Worm (Caenorhabditis elegans): Measurements from ENCODE around the gene srh-70.

srh-70 gene

DNA sequence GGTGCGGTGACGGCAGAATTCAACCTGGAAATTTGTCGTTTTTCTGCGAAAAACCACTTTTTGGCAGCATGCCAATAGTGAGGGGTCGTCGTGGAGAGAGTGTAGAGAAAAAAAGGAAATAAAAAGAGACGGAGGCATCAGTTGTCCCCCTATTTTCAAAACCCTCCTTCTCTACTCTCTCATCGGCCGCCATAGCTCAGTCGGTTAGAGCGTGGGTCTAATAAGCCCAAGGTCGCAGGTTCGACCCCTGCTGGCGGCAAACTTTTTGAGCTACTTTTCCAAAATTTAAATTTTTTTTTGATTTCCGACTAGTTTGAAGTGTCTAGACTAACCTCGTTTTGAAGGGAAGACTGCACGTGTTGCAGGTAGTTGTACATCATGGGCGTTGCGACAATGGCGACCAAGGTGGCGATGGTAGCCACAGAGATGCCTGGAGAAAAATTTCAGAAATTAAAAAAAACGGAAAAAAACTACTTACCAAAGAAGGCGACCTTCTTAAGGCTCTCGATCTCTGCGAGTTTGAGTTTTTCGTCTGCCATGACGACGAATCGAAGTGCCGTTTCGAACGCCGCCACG lies 24.0 kb downstream of the srh-70 start, which contains the start of gene col-85 (continued):
- TF ChIP-seq snpc-3.4 (tag; optimal IDR thresholded peaks at IDR 0.05) (peak; percentile 92), B0336.3 (GFP tag; IDR thresholded peaks at IDR 0.05) (peak; percentile 75), let-526 (GFP tag; IDR thresholded peaks at IDR 0.05) (0 out of 2 replicates have a peak, but pooled peaks have one; percentile 35), ZK185.1 (tag; optimal IDR thresholded peaks at IDR 0.05; ENCODE audit: poor library complexity, severe bottlenecking) (no peak), F55B11.4 (tag; optimal IDR thresholded peaks at IDR 0.05; ENCODE audit: borderline replicate concordance, insufficient read depth) (no peak), aptf-3 (GFP tag; IDR thresholded peaks at IDR 0.05) (no peak), aptf-2 (GFP tag; conservative IDR thresholded peaks at IDR 0.05) (0 out of 2 replicates have a peak, but pooled peaks have one; percentile 34), egrh-3 (GFP tag; IDR thresholded peaks at IDR 0.05) (no peak), ama-1 (optimal IDR thresholded peaks at IDR 0.05) (no peak), ama-1 (GFP tag; optimal IDR thresholded peaks at IDR 0.05) (peak in 1 of 2 experiments; percentile 82), Y53G8AR.9 (GFP tag; conservative IDR thresholded peaks at IDR 0.05) (peak; percentile 79), chd-7 (tag; optimal IDR thresholded peaks at IDR 0.05) (peak; percentile 87), pbrm-1 (GFP tag; IDR thresholded peaks at IDR 0.05) (peak; percentile 92), lin-35 (GFP tag; optimal IDR thresholded peaks at IDR 0.05) (peak in 1 of 3 experiments; percentile 78), egl-44 (GFP tag; IDR thresholded peaks at IDR 0.05) (peak; percentile 89), ceh-100 (GFP tag; IDR thresholded peaks at IDR 0.05) (peak; percentile 78), nhr-179 (tag; optimal IDR thresholded peaks at IDR 0.05) (peak; percentile 42), unc-62 (GFP tag; optimal IDR thresholded peaks at IDR 0.05) (no peak), T26A5.8 (tag; optimal IDR thresholded peaks at IDR 0.05) (peak; percentile 49), tbx-9 (tag; optimal IDR thresholded peaks at IDR 0.05; ENCODE audit: borderline replicate concordance) (no peak), lsy-27 (tag; optimal IDR thresholded peaks at IDR 0.05; ENCODE audit: borderline replicate concordance, insufficient read depth) (peak; percentile 29), him-1 (tag; optimal IDR thresholded peaks at IDR 0.05) (peak; percentile 89), F33H1.4 (GFP tag; IDR thresholded peaks at IDR 0.05) (peak; percentile 53), Y95B8A.8 (GFP tag; IDR thresholded peaks at IDR 0.05) (0 out of 2 replicates have a peak, but pooled peaks have one; percentile 65), ztf-3 (GFP tag; optimal IDR thresholded peaks at IDR 0.05) (peak; percentile 55), tlf-1 (GFP tag; optimal IDR thresholded peaks at IDR 0.05) (peak; percentile 57), B0035.1 (tag; optimal IDR thresholded peaks at IDR 0.05) (peak; percentile 72), ztf-28 (GFP tag; IDR thresholded peaks at IDR 0.05) (peak; percentile 81), Y79H2A.3 (GFP tag; conservative IDR thresholded peaks at IDR 0.05) (no peak), ztf-22 (GFP tag; optimal IDR thresholded peaks at IDR 0.05) (no peak), sptf-2 (GFP tag; optimal IDR thresholded peaks at IDR 0.05) (peak; percentile 42), mcd-1 (GFP tag; IDR thresholded peaks at IDR 0.05) (peak; percentile 86), mes-4 (tag; optimal IDR thresholded peaks at IDR 0.05) (peak; percentile 45), F49E8.2 (tag; optimal IDR thresholded peaks at IDR 0.05; ENCODE audit: insufficient read depth) (peak; percentile 68), let-607 (tag; optimal IDR thresholded peaks at IDR 0.05) (peak; percentile 3 to 56), athp-1 (tag; optimal IDR thresholded peaks at IDR 0.05) (peak; percentile 60), hlh-26 (GFP tag; conservative IDR thresholded peaks at IDR 0.05) (no peak), ceh-27 (GFP tag; optimal IDR thresholded peaks at IDR 0.05) (peak; percentile 36), pha-4 (tag; optimal IDR thresholded peaks at IDR 0.05) (no peak), mxl-1 (tag; optimal IDR thresholded peaks at IDR 0.05) (peak; percentile 88), nhr-27 (tag; optimal IDR thresholded peaks at IDR 0.05) (peak; percentile 72), lin-54 (GFP tag; optimal IDR thresholded peaks at IDR 0.05) (peak; percentile 78), hrde-1 (tag; optimal IDR thresholded peaks at IDR 0.05; ENCODE audit: borderline replicate concordance) (peak; percentile 74), hlh-12 (tag; optimal IDR thresholded peaks at IDR 0.05) (peak; percentile 65), ets-4 (GFP tag; optimal IDR thresholded peaks at IDR 0.05) (no peak), snpc-4 (GFP tag; optimal IDR thresholded peaks at IDR 0.05) (peak; percentile 91), snpc-4 (tag; optimal IDR thresholded peaks at IDR 0.05) (peak; percentile 92 to 97 (median 95))

Data from whole organism, young adult.